Worm (Caenorhabditis elegans): Measurements from ENCODE around the gene F55G1.6.

- TF ChIP-seq egl-27 (tag; optimal IDR thresholded peaks at IDR 0.05) (peak; percentile 42), nhr-237 (tag; optimal IDR thresholded peaks at IDR 0.05) (no peak), nhr-25 (tag; optimal IDR thresholded peaks at IDR 0.05) (peak; percentile 77), elt-3 (tag; optimal IDR thresholded peaks at IDR 0.05) (no peak), ZK546.5 (tag; optimal IDR thresholded peaks at IDR 0.05) (no peak), snpc-4 (tag; optimal IDR thresholded peaks at IDR 0.05) (peak; percentile 44), nhr-11 (tag; optimal IDR thresholded peaks at IDR 0.05) (no peak), R02D3.7 (tag; optimal IDR thresholded peaks at IDR 0.05) (no peak), ama-1 (optimal IDR thresholded peaks at IDR 0.05) (peak; percentile 80)
Measured at ce11 chrIV:7507841-7508509, 34.7 kb downstream of the F55G1.6 start, which contains the start of the genes vdac-1 and R05G6.5.

Data from whole organism, L2 larva.